Worm (Caenorhabditis elegans) whole organism, L4 larva: ENCODE data around the gene ZK112.4.

ENCODE experiments used
- D1046.2 ChIP-seq: fragments of 200-800 bp; sonication (Bioruptor generic); IDR thresholded peaks from 2 replicates; pipeline ENCODE4 v1.3.6; 2022; ENCODE audit warnings: missing genetic modification characterization, missing compliant biosample characterization
- F10B5.3 ChIP-seq: sonication (generic microtip); optimal IDR thresholded peaks from 2 replicates; lab custom pipeline; 2016; ENCODE audit warnings: mild to moderate bottlenecking, missing genetic modification characterization, missing compliant biosample characterization
- Y48G9A.11 ChIP-seq: fragments of 200-800 bp; sonication (Bioruptor generic); IDR thresholded peaks from 2 replicates; pipeline ENCODE4 v1.3.6; 2022; ENCODE audit warnings: missing genetic modification reagents, missing genetic modification characterization, missing compliant biosample characterization
- Y5F2A.4 ChIP-seq: fragments of 200-800 bp; sonication (Bioruptor generic); optimal IDR thresholded peaks from 2 replicates; lab custom pipeline; 2018; ENCODE audit warnings: mild to moderate bottlenecking, missing genetic modification characterization, missing compliant biosample characterization
- Y75B8A.6 ChIP-seq: fragments of 200-800 bp; sonication (Bioruptor generic); IDR thresholded peaks from 2 replicates; pipeline ENCODE4 v1.3.6; 2022; ENCODE audit warnings: missing genetic modification reagents, missing genetic modification characterization, missing compliant biosample characterization
- ZK337.2 ChIP-seq: fragments of 200-800 bp; sonication (Bioruptor generic); IDR thresholded peaks from 2 replicates; pipeline ENCODE4 v1.3.6; 2022; ENCODE audit warnings: missing genetic modification reagents, missing genetic modification characterization, missing compliant biosample characterization
- aha-1 ChIP-seq: fragments of 150-350 bp; peaks from one replicate; lab custom pipeline; 2014; ENCODE audit warnings: missing biosample characterization, missing genetic modification characterization
- arid-1 ChIP-seq: fragments of 200-800 bp; sonication (Bioruptor generic); conservative IDR thresholded peaks from 2 replicates; pipeline ENCODE4 v1.3.6; 2022; ENCODE audit warnings: missing genetic modification reagents, missing genetic modification characterization, missing compliant biosample characterization
- ceh-32 ChIP-seq: sonication (generic microtip); optimal IDR thresholded peaks from 2 replicates; lab custom pipeline; 2016; ENCODE audit warnings: mild to moderate bottlenecking, missing genetic modification characterization, missing compliant biosample characterization; ENCODE audit not compliant: poor library complexity
- ceh-62 ChIP-seq: sonication (generic microtip); optimal IDR thresholded peaks from 2 replicates; lab custom pipeline; 2017; ENCODE audit warnings: missing biosample characterization, missing genetic modification characterization
- ceh-82 ChIP-seq: sonication (generic microtip); optimal IDR thresholded peaks from 2 replicates; lab custom pipeline; 2017; ENCODE audit warnings: missing biosample characterization, missing genetic modification characterization
- ces-1 ChIP-seq: fragments of 150-350 bp; sonication (generic microtip); optimal IDR thresholded peaks from 4 replicates; lab custom pipeline; 2014; ENCODE audit warnings: missing biosample characterization, missing genetic modification reagents, missing genetic modification characterization
- cey-2 ChIP-seq: sonication (generic microtip); optimal IDR thresholded peaks from 3 replicates; lab custom pipeline; 2017; ENCODE audit warnings: missing genetic modification characterization, mild to moderate bottlenecking, missing compliant biosample characterization, antibody characterized with exemption, borderline replicate concordance; ENCODE audit not compliant: insufficient read depth
- daf-16 ChIP-seq, 3 experiments: sonication (generic microtip); optimal IDR thresholded peaks; 2 replicates each; lab custom pipeline; 2016 to 2017; ENCODE audit warnings: missing genetic modification characterization in 3 of 3, missing genetic modification reagents in 3 of 3, mild to moderate bottlenecking in 2 of 3, missing compliant biosample characterization in 2 of 3, missing biosample characterization in 1 of 3, moderate library complexity in 1 of 3
- dpl-1 ChIP-seq: fragments of 150-350 bp; optimal IDR thresholded peaks from 2 replicates; lab custom pipeline; 2014; ENCODE audit warnings: missing biosample characterization, missing genetic modification reagents, missing genetic modification characterization
- duxl-1 ChIP-seq: sonication (generic microtip); optimal IDR thresholded peaks from 2 replicates; lab custom pipeline; 2016; ENCODE audit warnings: mild to moderate bottlenecking, missing genetic modification characterization, moderate library complexity, missing compliant biosample characterization; ENCODE audit not compliant: poor library complexity
- dve-1 ChIP-seq: sonication (generic microtip); optimal IDR thresholded peaks from 2 replicates; lab custom pipeline; 2017; ENCODE audit warnings: antibody characterized with exemption, mild to moderate bottlenecking, missing genetic modification characterization, missing compliant biosample characterization; ENCODE audit not compliant: insufficient read depth
- egl-43 ChIP-seq: fragments of 200-800 bp; sonication (Bioruptor generic); IDR thresholded peaks from 2 replicates; pipeline ENCODE4 v1.3.6; 2022; ENCODE audit warnings: missing genetic modification reagents, missing genetic modification characterization, missing compliant biosample characterization
- gei-8 ChIP-seq: fragments of 200-800 bp; sonication (Bioruptor generic); optimal IDR thresholded peaks from 2 replicates; lab custom pipeline; 2018; ENCODE audit warnings: mild to moderate bottlenecking, missing genetic modification characterization, missing compliant biosample characterization
- hlh-30 ChIP-seq: sonication (generic microtip); optimal IDR thresholded peaks from 2 replicates; lab custom pipeline; 2017; ENCODE audit warnings: antibody characterized with exemption, mild to moderate bottlenecking, missing genetic modification characterization, missing compliant biosample characterization; ENCODE audit not compliant: insufficient read depth
- lin-1 ChIP-seq: fragments of 200-800 bp; sonication (Bioruptor generic); IDR thresholded peaks from 2 replicates; pipeline ENCODE4 v1.3.6; 2022; ENCODE audit warnings: missing genetic modification reagents, missing genetic modification characterization, missing compliant biosample characterization
- lin-13 ChIP-seq: fragments of 150-350 bp; optimal IDR thresholded peaks from 2 replicates; lab custom pipeline; 2014; ENCODE audit warnings: missing biosample characterization, missing genetic modification reagents, missing genetic modification characterization
- lin-38 ChIP-seq: fragments of 200-800 bp; sonication (Bioruptor generic); IDR thresholded peaks from 2 replicates; pipeline ENCODE4 v1.3.6; 2022; ENCODE audit warnings: missing genetic modification reagents, missing genetic modification characterization, missing compliant biosample characterization
- mdl-1 ChIP-seq, 2 experiments: fragments of 150-350 bp in 1 of 2; sonication (generic microtip) in 1 of 2; optimal IDR thresholded peaks; 2 replicates each; lab custom pipeline; 2014 to 2017; ENCODE audit warnings: missing biosample characterization in 2 of 2, missing genetic modification characterization in 2 of 2
- mep-1 ChIP-seq: fragments of 150-350 bp; sonication (generic microtip); optimal IDR thresholded peaks from 3 replicates; lab custom pipeline; 2014; ENCODE audit warnings: missing biosample characterization, missing genetic modification characterization
- mes-2 ChIP-seq: sonication (generic microtip); optimal IDR thresholded peaks from 2 replicates; lab custom pipeline; 2016; ENCODE audit warnings: missing genotype, mild to moderate bottlenecking, missing genetic modification characterization, missing compliant biosample characterization; ENCODE audit not compliant: poor library complexity, severe bottlenecking
- mxl-2 ChIP-seq: fragments of 200-800 bp; sonication (Bioruptor generic); conservative IDR thresholded peaks from 2 replicates; pipeline ENCODE4 v1.3.6; 2022; ENCODE audit warnings: missing genetic modification reagents, missing genetic modification characterization, missing compliant biosample characterization
- mxl-3 ChIP-seq: fragments of 200-800 bp; sonication (Bioruptor generic); optimal IDR thresholded peaks from 2 replicates; lab custom pipeline; 2018; ENCODE audit warnings: mild to moderate bottlenecking, missing genetic modification characterization, missing compliant biosample characterization
- nhr-111 ChIP-seq: fragments of 200-800 bp; sonication (Bioruptor generic); optimal IDR thresholded peaks from 2 replicates; lab custom pipeline; 2018; ENCODE audit warnings: mild to moderate bottlenecking, missing genetic modification characterization, missing compliant biosample characterization
- nhr-41 ChIP-seq: fragments of 200-800 bp; sonication (Bioruptor generic); IDR thresholded peaks from 2 replicates; pipeline ENCODE4 v1.3.6; 2022; ENCODE audit warnings: missing genetic modification reagents, missing genetic modification characterization, missing compliant biosample characterization
- nhr-48 ChIP-seq: sonication (generic microtip); optimal IDR thresholded peaks from 2 replicates; lab custom pipeline; 2016; ENCODE audit warnings: mild to moderate bottlenecking, missing genetic modification characterization, missing compliant biosample characterization
- nhr-6 ChIP-seq: fragments of 150-350 bp; optimal IDR thresholded peaks from 2 replicates; lab custom pipeline; 2014; ENCODE audit warnings: missing biosample characterization, missing genetic modification characterization
- nhr-76 ChIP-seq: fragments of 150-350 bp; optimal IDR thresholded peaks from 2 replicates; lab custom pipeline; 2014; ENCODE audit warnings: missing biosample characterization, missing genetic modification characterization
- pqm-1 ChIP-seq: sonication (generic microtip); optimal IDR thresholded peaks from 2 replicates; lab custom pipeline; 2017; ENCODE audit warnings: missing biosample characterization, missing genetic modification characterization
- rbr-2 ChIP-seq: sonication (generic microtip); optimal IDR thresholded peaks from 2 replicates; lab custom pipeline; 2016; ENCODE audit warnings: missing genotype, missing genetic modification characterization, missing compliant biosample characterization
- sdz-12 ChIP-seq: fragments of 200-800 bp; sonication (Bioruptor generic); optimal IDR thresholded peaks from 2 replicates; lab custom pipeline; 2018; ENCODE audit warnings: mild to moderate bottlenecking, missing genetic modification characterization, missing compliant biosample characterization
- snpc-1.2 ChIP-seq: fragments of 200-800 bp; sonication (Bioruptor generic); IDR thresholded peaks from 2 replicates; pipeline ENCODE4 v1.3.6; 2022; ENCODE audit warnings: missing genetic modification reagents, missing genetic modification characterization, missing compliant biosample characterization
- spr-3 ChIP-seq: fragments of 200-800 bp; sonication (Bioruptor generic); optimal IDR thresholded peaks from 2 replicates; lab custom pipeline; 2018; ENCODE audit warnings: mild to moderate bottlenecking, missing genetic modification characterization, missing compliant biosample characterization
- tra-1 ChIP-seq: fragments of 200-800 bp; sonication (Bioruptor generic); IDR thresholded peaks from 2 replicates; pipeline ENCODE4 v1.3.6; 2022; ENCODE audit warnings: missing genetic modification reagents, missing genetic modification characterization, missing compliant biosample characterization
- unc-62 ChIP-seq, 3 experiments: fragments of 150-350 bp in 1 of 3; sonication (generic microtip); optimal IDR thresholded peaks in 2 of 3; peaks in 1 of 3; 1 replicate in 1 of 3; 2 replicates in 2 of 3; lab custom pipeline; 2014 to 2017; ENCODE audit warnings: missing biosample characterization in 3 of 3, missing genetic modification characterization in 3 of 3, missing genetic modification reagents in 3 of 3, missing genotype in 1 of 3
- vab-7 ChIP-seq: fragments of 200-800 bp; sonication (Bioruptor generic); IDR thresholded peaks from 2 replicates; pipeline ENCODE4 v1.3.6; 2022; ENCODE audit warnings: missing genetic modification reagents, missing genetic modification characterization, missing compliant biosample characterization
- zip-11 ChIP-seq: fragments of 200-800 bp; sonication (Bioruptor generic); IDR thresholded peaks from 2 replicates; pipeline ENCODE4 v1.3.6; 2022; ENCODE audit warnings: missing genetic modification characterization, missing compliant biosample characterization
- ztf-7 ChIP-seq: fragments of 150-350 bp; optimal IDR thresholded peaks from 2 replicates; lab custom pipeline; 2014; ENCODE audit warnings: missing biosample characterization, missing genetic modification characterization

ZK112.4 gene

ce11 chrIII:7734105-7734504, 4.3 kb upstream of the ZK112.4 start:
- no peak for TF ChIP-seq gei-8 (GFP tag; lab: Kevin White, UChicago)
- TF ChIP-seq egl-43, result 0 out of 2 replicates have a peak, but pooled peaks have one; percentile 22
- TF ChIP-seq unc-62 (GFP tag; optimal IDR thresholded peaks at IDR 0.05 in 1 of 2; lab: Kevin White, UChicago), result peak in 1 of 2 experiments; percentile 63
- TF ChIP-seq unc-62 (tag; optimal IDR thresholded peaks at IDR 0.05; lab: Kevin White, UChicago), result no peak
- peak; percentile 26 for TF ChIP-seq duxl-1 (tag; lab: Kevin White, UChicago)
- peak; percentile 21 for TF ChIP-seq mes-2 (tag; lab: Kevin White, UChicago)
- TF ChIP-seq nhr-76 (tag; lab: Kevin White, UChicago), result no peak

ce11 chrIII:7733563-7733962, 3.8 kb upstream of the ZK112.4 start:
- TF ChIP-seq lin-1 (GFP tag; lab: Robert Waterston, UW), result 0 out of 2 replicates have a peak, but pooled peaks have one; percentile 15
- no peak for TF ChIP-seq spr-3 (GFP tag; lab: Kevin White, UChicago)

- TF ChIP-seq Y75B8A.6 (no peak), aha-1 (tag; lab: Kevin White, UChicago) (peak; percentile 36), ztf-7 (tag; lab: Kevin White, UChicago) (no peak), egl-43 (0 out of 2 replicates have a peak, but pooled peaks have one; percentile 21), nhr-6 (tag; lab: Kevin White, UChicago) (no peak)
- TF ChIP-seq, all 104 proteins: peak for 2
These were observed 1.3 kb upstream of the ZK112.4 start for ce11 chrIII:7731085-7731484.

ce11 chrIII:7730331-7730730, 520 bp upstream of the ZK112.4 start:
- TF ChIP-seq vab-7 (no peak), Y48G9A.11 (GFP tag; lab: Robert Waterston, UW) (no peak), mxl-3 (peak; percentile 68), ceh-62 (tag; lab: Kevin White, UChicago) (no peak), arid-1 (GFP tag; lab: Robert Waterston, UW) (no peak), dpl-1 (GFP tag; lab: Kevin White, UChicago) (no peak), gei-8 (GFP tag; lab: Kevin White, UChicago) (no peak), sdz-12 (GFP tag; lab: Kevin White, UChicago) (no peak), nhr-41 (GFP tag; lab: Robert Waterston, UW) (no peak), snpc-1.2 (GFP tag; lab: Robert Waterston, UW) (no peak), hlh-30 (tag; lab: Kevin White, UChicago) (peak; percentile 22), lin-38 (no peak), ceh-82 (tag; lab: Kevin White, UChicago) (no peak), Y5F2A.4 (GFP tag; lab: Kevin White, UChicago) (no peak), pqm-1 (tag; lab: Kevin White, UChicago) (peak; percentile 87), ztf-7 (tag; lab: Kevin White, UChicago) (no peak), lin-1 (GFP tag; lab: Robert Waterston, UW) (no peak), daf-16 (GFP tag; optimal IDR thresholded peaks at IDR 0.05; lab: Kevin White, UChicago) (no peak), daf-16 (tag; optimal IDR thresholded peaks at IDR 0.05; lab: Kevin White, UChicago) (peak; percentile 75), nhr-6 (tag; lab: Kevin White, UChicago) (no peak), mep-1 (tag; lab: Kevin White, UChicago) (no peak), rbr-2 (no peak), dve-1 (tag; lab: Kevin White, UChicago) (peak; percentile 81), ces-1 (GFP tag; lab: Kevin White, UChicago) (no peak), mxl-2 (no peak), lin-13 (GFP tag; lab: Kevin White, UChicago) (no peak), cey-2 (tag; lab: Kevin White, UChicago) (no peak), ZK337.2 (GFP tag; lab: Robert Waterston, UW) (no peak), aha-1 (tag; lab: Kevin White, UChicago) (no peak), zip-11 (no peak), D1046.2 (GFP tag; lab: Robert Waterston, UW) (no peak), ceh-32 (tag; lab: Kevin White, UChicago) (no peak), F10B5.3 (tag; lab: Kevin White, UChicago) (no peak), nhr-111 (GFP tag; lab: Kevin White, UChicago) (no peak), nhr-48 (tag; lab: Kevin White, UChicago) (no peak), tra-1 (GFP tag; lab: Robert Waterston, UW) (peak; percentile 44; the same call in 1 of the 2 replicates), mdl-1 (tag; optimal IDR thresholded peaks at IDR 0.05; lab: Kevin White, UChicago) (no peak)
